Worm (Caenorhabditis elegans) whole organism, L4 larva: ENCODE measurements around the gene F49F1.4.
A peak's percentile ranks its signal among the peaks of the same experiment; 100 is the strongest.

Experiments
- T20F7.1 ChIP-seq: fragments of 200-800 bp; sonication (Bioruptor generic); optimal IDR thresholded peaks from 2 replicates; lab custom pipeline; 2018; ENCODE audit warnings: mild to moderate bottlenecking, missing genetic modification characterization, missing compliant biosample characterization
- aha-1 ChIP-seq: fragments of 150-350 bp; peaks from one replicate; lab custom pipeline; 2014; ENCODE audit warnings: missing biosample characterization, missing genetic modification characterization
- ceh-44 ChIP-seq: fragments of 200-800 bp; sonication (Bioruptor generic); IDR thresholded peaks from 2 replicates; pipeline ENCODE4 v1.3.6; 2022; ENCODE audit warnings: missing genetic modification reagents, missing genetic modification characterization, missing compliant biosample characterization
- ces-1 ChIP-seq: fragments of 150-350 bp; sonication (generic microtip); optimal IDR thresholded peaks from 4 replicates; lab custom pipeline; 2014; ENCODE audit warnings: missing biosample characterization, missing genetic modification reagents, missing genetic modification characterization
- ctbp-1 ChIP-seq: fragments of 200-800 bp; sonication (Bioruptor generic); IDR thresholded peaks from 2 replicates; pipeline ENCODE4 v1.3.6; 2022; ENCODE audit warnings: missing genetic modification reagents, missing genetic modification characterization, missing compliant biosample characterization
- dmd-9 ChIP-seq: fragments of 200-800 bp; sonication (Bioruptor generic); IDR thresholded peaks from 2 replicates; pipeline ENCODE4 v1.3.6; 2022; ENCODE audit warnings: missing genetic modification reagents, missing genetic modification characterization, missing compliant biosample characterization
- duxl-1 ChIP-seq: sonication (generic microtip); optimal IDR thresholded peaks from 2 replicates; lab custom pipeline; 2016; ENCODE audit warnings: mild to moderate bottlenecking, missing genetic modification characterization, moderate library complexity, missing compliant biosample characterization; ENCODE audit not compliant: poor library complexity
- fkh-10 ChIP-seq: fragments of 150-350 bp; optimal IDR thresholded peaks from 2 replicates; lab custom pipeline; 2014; ENCODE audit warnings: missing biosample characterization, missing genetic modification reagents, missing genetic modification characterization
- gei-8 ChIP-seq: fragments of 200-800 bp; sonication (Bioruptor generic); optimal IDR thresholded peaks from 2 replicates; lab custom pipeline; 2018; ENCODE audit warnings: mild to moderate bottlenecking, missing genetic modification characterization, missing compliant biosample characterization
- hmg-1.1 ChIP-seq: fragments of 200-800 bp; sonication (Bioruptor generic); IDR thresholded peaks from 2 replicates; pipeline ENCODE4 v1.3.6; 2022; ENCODE audit warnings: missing genetic modification reagents, missing genetic modification characterization, missing compliant biosample characterization
- jun-1 ChIP-seq: fragments of 150-350 bp; optimal IDR thresholded peaks from 2 replicates; lab custom pipeline; 2014; ENCODE audit warnings: missing biosample characterization, missing genetic modification reagents, missing genetic modification characterization
- lin-13 ChIP-seq: fragments of 150-350 bp; optimal IDR thresholded peaks from 2 replicates; lab custom pipeline; 2014; ENCODE audit warnings: missing biosample characterization, missing genetic modification reagents, missing genetic modification characterization
- lin-38 ChIP-seq: fragments of 200-800 bp; sonication (Bioruptor generic); IDR thresholded peaks from 2 replicates; pipeline ENCODE4 v1.3.6; 2022; ENCODE audit warnings: missing genetic modification reagents, missing genetic modification characterization, missing compliant biosample characterization
- nhr-42 ChIP-seq: fragments of 200-800 bp; sonication (Bioruptor generic); IDR thresholded peaks from 2 replicates; pipeline ENCODE4 v1.3.6; 2022; ENCODE audit warnings: missing genetic modification characterization, missing compliant biosample characterization
- sdz-12 ChIP-seq: fragments of 200-800 bp; sonication (Bioruptor generic); optimal IDR thresholded peaks from 2 replicates; lab custom pipeline; 2018; ENCODE audit warnings: mild to moderate bottlenecking, missing genetic modification characterization, missing compliant biosample characterization
- unc-39 ChIP-seq: sonication (generic microtip); optimal IDR thresholded peaks from 2 replicates; lab custom pipeline; 2017; ENCODE audit warnings: missing biosample characterization, missing genetic modification characterization
- unc-62 ChIP-seq, 3 experiments: fragments of 150-350 bp in 1 of 3; sonication (generic microtip); optimal IDR thresholded peaks in 2 of 3; peaks in 1 of 3; 1 replicate in 1 of 3; 2 replicates in 2 of 3; lab custom pipeline; 2014 to 2017; ENCODE audit warnings: missing biosample characterization in 3 of 3, missing genetic modification characterization in 3 of 3, missing genetic modification reagents in 3 of 3, missing genotype in 1 of 3
- zag-1 ChIP-seq: fragments of 150-350 bp; optimal IDR thresholded peaks from 2 replicates; lab custom pipeline; 2014; ENCODE audit warnings: missing biosample characterization, missing genetic modification characterization

The F49F1.4 gene

ce11 chrIV:4072027-4072426 lies 43.5 kb downstream of the F49F1.4 start, which contains the start of gene pqn-75 (continued):
- no peak for TF ChIP-seq dmd-9 (GFP tag; lab: Robert Waterston, UW)
- TF ChIP-seq nhr-42 (GFP tag; lab: Robert Waterston, UW): no peak
- no peak for TF ChIP-seq ctbp-1 (GFP tag; lab: Robert Waterston, UW)
- TF ChIP-seq hmg-1.1 (GFP tag; lab: Robert Waterston, UW): no peak
- TF ChIP-seq zag-1 (tag; lab: Kevin White, UChicago): no peak

ce11 chrIV:4070810-4071209 lies 44.7 kb downstream of the F49F1.4 start:
- TF ChIP-seq gei-8 (GFP tag; lab: Kevin White, UChicago) (no peak), jun-1 (tag; lab: Kevin White, UChicago) (no peak), T20F7.1 (GFP tag; lab: Kevin White, UChicago) (no peak), aha-1 (tag; lab: Kevin White, UChicago) (no peak), fkh-10 (GFP tag; lab: Kevin White, UChicago) (no peak), lin-38 (no peak)

- no peak for TF ChIP-seq ceh-44 (GFP tag; lab: Robert Waterston, UW)
- TF ChIP-seq lin-13: no peak
- TF ChIP-seq sdz-12 (GFP tag; lab: Kevin White, UChicago): no peak
- no peak for TF ChIP-seq unc-39 (tag; lab: Kevin White, UChicago)
- TF ChIP-seq ces-1 (GFP tag; lab: Kevin White, UChicago): no peak
These were observed 47.1 kb downstream of the F49F1.4 start, which contains the start of gene fbxb-55 for ce11 chrIV:4068480-4068879. fbxb-55 (plus strand) TSS chrIV:4068780.

- no peak for TF ChIP-seq duxl-1 (tag; lab: Kevin White, UChicago)
- TF ChIP-seq unc-62 (GFP tag; optimal IDR thresholded peaks at IDR 0.05 in 1 of 2; lab: Kevin White, UChicago): peak in 1 of 2 experiments; percentile 95
- TF ChIP-seq unc-62 (tag; optimal IDR thresholded peaks at IDR 0.05; lab: Kevin White, UChicago): no peak
- TF ChIP-seq, all 104 proteins: peak for 1
These were observed 48.2 kb downstream of the F49F1.4 start for ce11 chrIV:4067336-4067735.
